Worm (Caenorhabditis elegans): ENCODE results near the gene R02F2.10.
A peak's percentile ranks its signal among the peaks of the same experiment; 100 is the strongest.

R02F2.10 gene

DNA sequence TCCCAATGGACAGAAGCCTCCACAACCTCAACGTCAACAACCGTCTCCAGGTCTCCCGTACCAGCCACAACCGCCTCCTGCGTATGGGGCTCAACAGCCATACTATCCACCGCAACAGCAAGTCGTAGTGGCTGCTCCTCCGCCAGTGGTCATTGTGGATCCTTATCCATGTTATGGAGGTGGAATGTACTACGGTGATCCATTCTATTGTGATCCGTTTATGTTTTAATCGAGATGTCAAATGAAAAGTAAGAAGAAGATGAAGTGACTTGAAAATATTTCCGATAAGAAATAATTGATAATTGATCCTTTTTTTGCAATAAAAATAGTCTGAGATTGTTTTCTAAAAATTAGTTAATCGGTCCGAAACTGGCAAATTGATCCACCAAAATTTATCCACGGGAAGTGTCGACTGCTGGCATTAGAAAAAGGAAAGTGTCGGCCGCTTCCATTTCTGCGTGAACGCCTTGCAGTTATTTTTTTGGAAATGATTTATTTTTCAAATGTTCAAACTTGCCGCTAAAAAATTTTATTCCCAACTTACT lies 785 bp downstream of the R02F2.10 start, which contains the start of the genes R02F2.6 and R02F2.5:
Gene R02F2.6 (minus strand): TSS at position 101 of the 545 bp plus-strand sequence.
Gene R02F2.5 (plus strand): TSS at position 495 of the 545 bp plus-strand sequence.
- TF ChIP-seq daf-8 (GFP tag; IDR thresholded peaks at IDR 0.05) (no peak), set-16 (GFP tag; IDR thresholded peaks at IDR 0.05) (peak; percentile 48; the same call in 1 of the 2 replicates), aha-1 (tag) (peak; percentile 83), R02D3.7 (tag; optimal IDR thresholded peaks at IDR 0.05) (no peak)

DNA sequence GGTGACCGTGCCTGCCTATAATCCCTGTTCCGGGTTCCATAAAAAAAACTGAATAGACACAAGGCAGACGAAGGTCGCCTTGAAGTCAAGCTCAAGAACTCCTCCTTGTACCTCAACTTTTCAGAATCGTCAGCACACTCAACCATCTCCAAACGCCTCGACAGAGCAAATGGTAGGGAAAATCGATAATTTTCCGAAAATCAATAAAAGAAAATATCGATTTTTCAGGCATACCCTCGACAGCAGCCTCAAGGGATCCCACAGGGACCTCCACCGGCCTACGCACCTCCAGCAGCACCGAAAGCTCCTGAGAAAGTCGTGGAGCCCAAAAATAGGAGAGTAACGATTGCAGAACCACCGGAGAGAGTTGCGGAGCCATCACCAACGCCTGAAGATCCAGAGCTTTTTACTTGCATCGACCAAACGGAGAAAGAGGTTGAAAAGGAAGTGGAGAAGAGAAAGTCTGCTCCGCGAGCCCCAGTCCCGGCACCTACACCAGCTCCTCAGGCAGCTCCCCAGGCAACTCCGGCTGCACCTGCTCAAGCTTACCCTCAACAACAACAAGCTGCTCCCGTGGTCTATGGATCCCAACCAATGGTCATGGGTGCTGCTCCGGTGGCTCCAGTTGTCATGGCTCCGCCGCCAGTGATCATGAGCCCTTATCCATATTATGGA lies 1.5 kb downstream of the R02F2.10 start:
- TF ChIP-seq hmg-1.1 (GFP tag; IDR thresholded peaks at IDR 0.05) (0 out of 2 replicates have a peak, but pooled peaks have one; percentile 9), nhr-77 (tag; optimal IDR thresholded peaks at IDR 0.05) (no peak), daf-16 (GFP tag; optimal IDR thresholded peaks at IDR 0.05) (no peak), daf-16 (tag; optimal IDR thresholded peaks at IDR 0.05) (no peak), set-16 (GFP tag; IDR thresholded peaks at IDR 0.05) (peak; percentile 91), mxl-3 (GFP tag; optimal IDR thresholded peaks at IDR 0.05) (no peak), lin-13 (GFP tag; optimal IDR thresholded peaks at IDR 0.05) (no peak), daf-19 (GFP tag; conservative IDR thresholded peaks at IDR 0.05) (no peak), lim-7 (GFP tag; IDR thresholded peaks at IDR 0.05) (0 out of 2 replicates have a peak, but pooled peaks have one; percentile 45), ceh-28 (tag; optimal IDR thresholded peaks at IDR 0.05) (peak; percentile 86), arid-1 (GFP tag; conservative IDR thresholded peaks at IDR 0.05) (no peak), F49E8.2 (tag; optimal IDR thresholded peaks at IDR 0.05; ENCODE audit: borderline replicate concordance) (no peak), nhr-25 (tag; optimal IDR thresholded peaks at IDR 0.05; ENCODE audit: borderline replicate concordance, insufficient read depth) (no peak), spr-3 (GFP tag; optimal IDR thresholded peaks at IDR 0.05) (no peak), duxl-1 (tag; optimal IDR thresholded peaks at IDR 0.05; ENCODE audit: poor library complexity) (no peak), zfp-3 (GFP tag; conservative IDR thresholded peaks at IDR 0.05) (no peak), daf-8 (GFP tag; IDR thresholded peaks at IDR 0.05) (no peak), egl-43 (GFP tag; IDR thresholded peaks at IDR 0.05) (no peak)

DNA sequence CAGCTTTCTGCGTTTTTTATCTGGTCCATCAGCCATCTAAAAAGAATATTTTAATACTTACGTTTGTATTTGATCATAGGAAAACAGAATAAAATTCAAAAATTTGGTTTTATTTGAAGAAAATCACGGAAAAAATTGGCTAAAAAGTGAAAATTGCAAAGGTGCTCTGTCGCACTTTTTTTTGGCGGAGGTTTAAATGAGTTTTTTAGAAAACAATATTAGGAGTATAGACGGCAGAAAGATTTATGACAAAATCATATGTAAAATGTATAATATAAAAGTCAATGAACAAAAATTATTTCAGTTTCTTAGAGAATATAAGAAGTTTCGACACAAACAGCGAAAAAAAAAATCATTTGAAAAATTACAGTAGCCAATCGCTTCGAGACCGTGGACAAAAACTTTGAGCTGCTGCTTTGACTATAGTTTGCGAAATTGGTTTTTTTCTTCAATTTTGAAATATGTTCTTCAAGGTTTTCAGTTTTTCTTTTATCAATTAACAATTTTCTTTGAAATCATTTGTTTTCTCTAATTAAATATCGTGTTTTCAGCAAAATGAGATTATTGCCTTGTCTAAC lies 5.7 kb downstream of the R02F2.10 start, which contains the start of the genes R02F2.7 and R02F2.4:
Gene R02F2.7 (minus strand): TSS at position 36 of the 578 bp plus-strand sequence.
Gene R02F2.4 (plus strand): TSS at position 552 of the 578 bp plus-strand sequence.
- TF ChIP-seq mes-2 (tag; optimal IDR thresholded peaks at IDR 0.05; ENCODE audit: poor library complexity, severe bottlenecking) (peak; percentile 41), egl-27 (tag; optimal IDR thresholded peaks at IDR 0.05) (no peak), zag-1 (tag; optimal IDR thresholded peaks at IDR 0.05) (no peak), dpl-1 (GFP tag; optimal IDR thresholded peaks at IDR 0.05) (peak; percentile 74), dmd-6 (GFP tag; IDR thresholded peaks at IDR 0.05) (no peak), unc-130 (GFP tag; optimal IDR thresholded peaks at IDR 0.05) (peak; percentile 22)

DNA sequence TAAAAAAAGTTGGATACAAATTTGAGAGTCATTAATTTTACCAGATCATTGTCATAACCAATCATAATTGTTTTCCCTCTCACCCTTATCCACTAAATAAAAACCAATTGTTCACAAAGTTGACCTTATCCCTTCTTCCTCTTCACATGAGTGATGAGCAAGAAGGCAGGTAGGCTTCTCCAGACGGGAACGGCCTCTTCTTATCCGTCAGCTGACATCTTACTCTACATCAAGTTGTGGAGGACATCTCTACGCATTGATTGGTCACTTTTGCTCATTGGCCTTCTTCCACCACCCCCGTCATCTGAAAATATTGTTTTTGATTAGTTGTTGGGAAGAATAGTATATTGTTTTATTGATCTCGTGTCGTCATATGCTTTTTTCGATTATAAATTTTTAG lies 8.2 kb downstream of the R02F2.10 start:
- no peak for TF ChIP-seq lim-7 (GFP tag; IDR thresholded peaks at IDR 0.05)
- no peak for TF ChIP-seq nhr-11 (tag; optimal IDR thresholded peaks at IDR 0.05)
- TF ChIP-seq mdl-1 (tag; optimal IDR thresholded peaks at IDR 0.05) = no peak
- TF ChIP-seq ZK337.2 (GFP tag; IDR thresholded peaks at IDR 0.05) = no peak
- no peak for TF ChIP-seq ceh-20 (GFP tag; IDR thresholded peaks at IDR 0.05)
- TF ChIP-seq fos-1 (tag; optimal IDR thresholded peaks at IDR 0.05) = no peak
- TF ChIP-seq ZK546.5 (tag; optimal IDR thresholded peaks at IDR 0.05) = no peak
- TF ChIP-seq daf-12 (tag; optimal IDR thresholded peaks at IDR 0.05) = no peak
- no peak for TF ChIP-seq mes-2 (tag; optimal IDR thresholded peaks at IDR 0.05; ENCODE audit: poor library complexity, severe bottlenecking)
- TF ChIP-seq ceh-82 (tag; optimal IDR thresholded peaks at IDR 0.05) = no peak
- TF ChIP-seq D1046.2 (GFP tag; IDR thresholded peaks at IDR 0.05) = no peak
- TF ChIP-seq hlh-11 (tag; optimal IDR thresholded peaks at IDR 0.05) = no peak
- TF ChIP-seq cey-2 (tag; optimal IDR thresholded peaks at IDR 0.05; ENCODE audit: borderline replicate concordance, insufficient read depth) = no peak
- no peak for TF ChIP-seq F44E2.7 (GFP tag; IDR thresholded peaks at IDR 0.05)
- TF ChIP-seq Y105C5A.15 (GFP tag; IDR thresholded peaks at IDR 0.05) = no peak
- TF ChIP-seq gei-8 (GFP tag; optimal IDR thresholded peaks at IDR 0.05) = no peak
- no peak for TF ChIP-seq R02D3.7 (tag; optimal IDR thresholded peaks at IDR 0.05)
- no peak for TF ChIP-seq ztf-7 (tag; optimal IDR thresholded peaks at IDR 0.05)
- no peak for TF ChIP-seq pqm-1 (tag; optimal IDR thresholded peaks at IDR 0.05)
- TF ChIP-seq mdt-29 (GFP tag; IDR thresholded peaks at IDR 0.05) = no peak
